Worm (Caenorhabditis elegans): ENCODE measurements around the gene C16C4.18.

Gene C16C4.18

DNA sequence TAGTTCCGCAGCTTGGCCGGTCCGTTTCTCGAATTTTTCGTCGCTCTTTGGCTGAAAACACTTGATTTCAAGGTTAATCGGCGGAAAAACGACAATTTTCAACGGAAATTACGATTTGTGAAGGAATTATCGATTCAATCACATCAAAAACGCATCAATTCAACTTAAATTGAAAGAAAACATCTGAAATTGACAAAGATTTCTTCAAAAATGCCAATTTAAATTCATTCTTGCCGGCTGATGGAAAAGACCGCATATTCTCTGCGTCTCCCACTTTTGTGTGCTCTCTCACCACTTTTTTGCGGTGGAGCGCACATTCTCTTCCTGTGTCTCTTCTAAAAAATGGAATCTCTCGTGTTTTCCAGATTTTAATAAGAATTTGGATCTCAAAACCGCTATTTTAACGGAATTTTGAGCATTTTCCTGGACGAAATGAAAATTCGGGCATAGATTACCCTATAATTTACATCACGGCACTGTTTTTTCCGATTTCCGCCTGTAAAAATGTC, at the start of gene C16C4.18:
Gene C16C4.18 (minus strand): TSS at position 51 of the 509 bp plus-strand sequence.
- peak; percentile 2 for TF ChIP-seq mep-1 (tag; optimal IDR thresholded peaks at IDR 0.05)

DNA sequence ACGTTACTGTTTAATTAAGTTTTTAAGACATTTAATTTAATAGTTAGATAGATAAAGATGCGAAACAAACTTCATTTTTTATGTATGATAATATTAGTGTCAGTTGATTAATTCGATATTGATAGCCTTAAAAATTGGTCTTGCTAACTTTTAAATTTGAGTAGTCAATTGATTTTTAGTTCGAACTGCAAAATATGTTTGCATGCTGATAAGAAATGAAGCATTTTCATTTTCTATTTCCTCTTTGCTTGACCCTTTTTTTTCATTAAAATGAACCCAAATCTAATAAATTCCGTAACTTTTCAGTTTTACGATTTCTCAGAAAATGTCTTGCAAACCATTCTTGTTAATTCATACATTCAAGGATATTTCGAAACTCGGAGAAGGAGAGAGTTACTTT, 44.0 kb upstream of the C16C4.18 start, which contains the start of gene math-22:
Gene math-22 (plus strand): TSS at position 301 of the 400 bp plus-strand sequence.
- TF ChIP-seq nhr-76 (tag; optimal IDR thresholded peaks at IDR 0.05) (no peak), tbx-8 (GFP tag; optimal IDR thresholded peaks at IDR 0.05) (no peak), ham-2 (GFP tag; optimal IDR thresholded peaks at IDR 0.05) (no peak), blmp-1 (tag; optimal IDR thresholded peaks at IDR 0.05) (no peak), flh-1 (GFP tag; optimal IDR thresholded peaks at IDR 0.05) (no peak), elt-3 (tag; optimal IDR thresholded peaks at IDR 0.05) (no peak), ces-1 (GFP tag; optimal IDR thresholded peaks at IDR 0.05) (no peak), lin-13 (tag; optimal IDR thresholded peaks at IDR 0.05) (no peak), nhr-237 (tag; optimal IDR thresholded peaks at IDR 0.05) (no peak), ceh-43 (GFP tag; optimal IDR thresholded peaks at IDR 0.05) (no peak), hlh-1 (tag; optimal IDR thresholded peaks at IDR 0.05) (no peak), unc-62 (GFP tag; optimal IDR thresholded peaks at IDR 0.05) (no peak), ztf-11 (tag; optimal IDR thresholded peaks at IDR 0.05) (no peak), elt-1 (tag; optimal IDR thresholded peaks at IDR 0.05; ENCODE audit: borderline replicate concordance, insufficient read depth) (no peak)

DNA sequence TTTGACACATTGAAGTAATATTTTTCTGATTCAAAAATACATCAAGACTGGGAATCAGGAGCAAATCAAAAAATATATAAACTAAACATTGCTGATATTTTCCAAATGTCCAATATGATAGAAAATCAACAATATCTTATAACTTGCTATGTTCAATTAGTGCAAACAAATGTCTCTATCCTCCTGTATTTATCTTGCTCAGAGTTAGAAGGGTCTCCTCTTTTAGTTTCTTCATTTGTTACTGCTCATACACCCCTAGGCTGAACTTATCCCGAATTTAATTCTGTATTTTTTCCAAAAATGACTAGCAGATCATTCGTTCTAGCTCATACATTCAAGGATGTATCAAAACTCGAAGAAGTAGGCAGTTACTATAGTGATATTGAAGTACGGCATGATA, 40.8 kb upstream of the C16C4.18 start, which contains the start of gene math-23:
Gene math-23 (plus strand): TSS at position 301 of the 400 bp plus-strand sequence.
- no peak for TF ChIP-seq ces-1 (GFP tag; optimal IDR thresholded peaks at IDR 0.05)
- no peak for TF ChIP-seq ceh-83 (GFP tag; optimal IDR thresholded peaks at IDR 0.05)
- no peak for TF ChIP-seq ztf-11 (tag; optimal IDR thresholded peaks at IDR 0.05)
- TF ChIP-seq nhr-237 (tag; optimal IDR thresholded peaks at IDR 0.05): no peak
- no peak for TF ChIP-seq ceh-43 (GFP tag; optimal IDR thresholded peaks at IDR 0.05)
- no peak for TF ChIP-seq hlh-1 (tag; optimal IDR thresholded peaks at IDR 0.05)
- TF ChIP-seq bed-3 (GFP tag; optimal IDR thresholded peaks at IDR 0.05): no peak
- TF ChIP-seq snpc-4 (tag; optimal IDR thresholded peaks at IDR 0.05): no peak
- no peak for TF ChIP-seq cnd-1 (tag; optimal IDR thresholded peaks at IDR 0.05)
- TF ChIP-seq mep-1 (tag; optimal IDR thresholded peaks at IDR 0.05): no peak
- no peak for TF ChIP-seq sptf-1 (tag; optimal IDR thresholded peaks at IDR 0.05)

DNA sequence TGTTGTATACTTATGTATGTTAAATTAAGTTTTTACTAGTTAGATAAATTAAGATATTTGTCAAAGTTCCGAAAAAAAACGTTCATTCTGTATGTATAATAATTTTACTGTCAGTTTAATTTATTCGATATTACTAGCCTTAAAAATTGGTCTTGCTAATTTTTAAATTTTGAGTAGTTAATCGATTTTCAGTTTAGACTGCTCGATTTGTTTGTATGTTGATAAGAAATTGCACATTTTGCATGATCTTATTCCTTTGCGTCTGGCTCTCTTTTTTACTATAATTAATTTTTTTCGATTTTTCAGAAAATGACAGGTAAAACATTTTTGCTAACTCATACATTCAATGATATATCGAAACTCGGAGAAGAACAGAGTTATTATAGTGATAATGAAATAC, 38.8 kb upstream of the C16C4.18 start, which contains the start of gene math-24:
Gene math-24 (plus strand): TSS at position 301 of the 400 bp plus-strand sequence.
- TF ChIP-seq lsy-2 (tag; optimal IDR thresholded peaks at IDR 0.05): no peak
- TF ChIP-seq bed-3 (GFP tag; optimal IDR thresholded peaks at IDR 0.05): no peak
- no peak for TF ChIP-seq unc-62 (GFP tag; optimal IDR thresholded peaks at IDR 0.05)
- no peak for TF ChIP-seq drap-1 (GFP tag; optimal IDR thresholded peaks at IDR 0.05)

DNA sequence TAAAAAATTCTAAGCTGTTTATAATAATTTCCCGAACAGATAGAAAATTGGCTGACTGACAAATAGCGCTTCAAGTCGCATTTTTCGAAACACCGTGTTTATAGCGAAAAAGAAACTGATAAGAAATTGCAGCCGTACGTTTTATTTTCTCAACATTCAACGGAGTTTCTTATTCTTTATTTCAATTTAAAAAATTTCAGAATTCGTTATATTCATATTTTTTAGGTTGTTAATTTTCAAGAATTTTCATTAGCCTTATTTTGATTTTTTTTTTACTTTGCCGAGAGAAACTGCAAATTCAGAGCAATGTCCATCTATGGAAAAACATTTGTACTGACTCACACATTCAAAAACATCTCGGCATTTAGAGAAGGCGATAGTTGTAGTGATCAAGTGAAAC, 36.8 kb upstream of the C16C4.18 start, which contains the start of gene C46F9.6:
Gene C46F9.6 (plus strand): TSS at position 301 of the 400 bp plus-strand sequence.
- no peak for TF ChIP-seq ztf-11 (tag; optimal IDR thresholded peaks at IDR 0.05)
- no peak for TF ChIP-seq mls-2 (tag; optimal IDR thresholded peaks at IDR 0.05)
- TF ChIP-seq ces-1 (GFP tag; optimal IDR thresholded peaks at IDR 0.05): no peak
- no peak for TF ChIP-seq bed-3 (GFP tag; optimal IDR thresholded peaks at IDR 0.05)
- TF ChIP-seq nhr-2 (tag; optimal IDR thresholded peaks at IDR 0.05): no peak
- TF ChIP-seq hlh-1 (tag; optimal IDR thresholded peaks at IDR 0.05): no peak

DNA sequence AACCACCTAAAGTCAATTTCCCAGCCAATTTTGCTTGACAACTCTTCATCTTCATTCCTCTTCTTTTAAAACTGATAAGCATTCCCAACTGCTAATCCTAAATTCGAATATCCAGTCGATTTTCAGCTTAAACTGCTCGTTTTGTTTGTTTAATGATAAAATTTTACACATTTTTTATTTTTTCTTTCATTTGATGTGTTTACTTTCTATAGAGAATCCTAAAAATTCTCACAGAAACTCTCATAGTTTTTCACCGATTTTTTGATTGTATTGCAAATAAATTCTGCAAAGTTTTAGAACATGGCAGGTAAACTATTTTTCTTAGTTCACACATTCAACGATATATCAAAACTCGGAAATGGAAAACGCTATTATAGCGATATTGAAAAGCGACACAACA, 34.6 kb upstream of the C16C4.18 start, which contains the start of gene math-25:
Gene math-25 (plus strand): TSS at position 301 of the 400 bp plus-strand sequence.
- no peak for TF ChIP-seq unc-62 (GFP tag; optimal IDR thresholded peaks at IDR 0.05)
- TF ChIP-seq lin-13 (tag; optimal IDR thresholded peaks at IDR 0.05): no peak
- TF ChIP-seq nhr-76 (tag; optimal IDR thresholded peaks at IDR 0.05): no peak
- no peak for TF ChIP-seq bed-3 (GFP tag; optimal IDR thresholded peaks at IDR 0.05)
- TF ChIP-seq snpc-4 (tag; optimal IDR thresholded peaks at IDR 0.05): no peak
- TF ChIP-seq mls-2 (tag; optimal IDR thresholded peaks at IDR 0.05): no peak
- no peak for TF ChIP-seq tbx-8 (GFP tag; optimal IDR thresholded peaks at IDR 0.05)
- no peak for TF ChIP-seq nhr-12 (tag; optimal IDR thresholded peaks at IDR 0.05)

DNA sequence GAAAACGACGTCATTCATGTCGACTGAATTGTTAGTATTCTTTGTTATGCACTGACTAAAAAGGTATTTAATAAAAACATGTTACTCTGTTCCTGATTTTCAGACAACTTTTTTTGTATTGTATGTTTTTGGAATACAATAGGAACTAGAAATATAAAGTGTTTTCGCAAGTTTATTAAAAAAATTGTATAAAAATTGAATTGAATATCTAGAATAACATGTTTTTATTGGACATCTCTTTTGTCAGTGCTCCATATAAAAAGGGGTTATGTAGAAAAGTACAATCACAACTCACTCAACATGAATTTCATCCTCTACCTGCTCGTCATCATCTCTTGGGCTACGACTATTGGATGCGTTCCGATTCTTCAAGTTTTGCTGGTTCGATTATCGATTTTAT, 34.1 kb upstream of the C16C4.18 start, which contains the start of gene C46F9.5:
Gene C46F9.5 (plus strand): TSS at position 301 of the 400 bp plus-strand sequence.
- TF ChIP-seq unc-120 (tag; optimal IDR thresholded peaks at IDR 0.05; ENCODE audit: poor library complexity, severe bottlenecking) (no peak), pha-4 (tag; optimal IDR thresholded peaks at IDR 0.05) (no peak), ceh-83 (GFP tag; optimal IDR thresholded peaks at IDR 0.05) (no peak), sptf-1 (tag; optimal IDR thresholded peaks at IDR 0.05) (no peak), unc-62 (GFP tag; optimal IDR thresholded peaks at IDR 0.05) (no peak), drap-1 (GFP tag; optimal IDR thresholded peaks at IDR 0.05) (no peak), nhr-28 (tag; optimal IDR thresholded peaks at IDR 0.05) (no peak), nhr-76 (tag; optimal IDR thresholded peaks at IDR 0.05) (no peak), nhr-237 (tag; optimal IDR thresholded peaks at IDR 0.05) (no peak), nhr-2 (tag; optimal IDR thresholded peaks at IDR 0.05) (no peak), snpc-4 (tag; optimal IDR thresholded peaks at IDR 0.05) (no peak), elt-1 (tag; optimal IDR thresholded peaks at IDR 0.05; ENCODE audit: borderline replicate concordance, insufficient read depth) (no peak), sem-2 (GFP tag; optimal IDR thresholded peaks at IDR 0.05) (no peak), lsy-2 (tag; optimal IDR thresholded peaks at IDR 0.05) (no peak), elt-3 (tag; optimal IDR thresholded peaks at IDR 0.05) (no peak), mep-1 (tag; optimal IDR thresholded peaks at IDR 0.05) (no peak), ceh-43 (GFP tag; optimal IDR thresholded peaks at IDR 0.05) (no peak), bed-3 (GFP tag; optimal IDR thresholded peaks at IDR 0.05) (no peak)

All from whole organism, mixed stage, embryonic.